Worm (Caenorhabditis elegans): ENCODE data around the gene Y43F4A.1.

DNA sequence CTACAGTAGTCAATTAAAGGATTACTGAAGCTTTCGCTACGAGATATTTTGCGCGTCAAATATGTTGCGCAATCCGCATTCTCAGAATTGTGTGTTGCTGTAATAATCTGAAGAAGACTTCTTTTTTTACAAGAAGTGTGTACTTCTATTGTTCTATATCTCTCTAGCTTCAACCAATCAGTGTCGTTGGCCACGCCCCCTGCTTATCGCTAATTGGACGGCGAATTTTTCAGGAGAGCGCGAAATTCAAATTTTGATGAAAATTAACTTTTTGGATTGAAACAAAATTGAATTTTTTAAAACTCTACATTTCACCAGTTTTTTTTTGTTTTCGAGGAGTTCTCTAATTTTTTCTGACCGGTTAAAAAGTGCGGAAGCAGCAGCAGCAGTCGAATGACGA is 46.0 kb upstream of the Y43F4A.1 start:
- no peak for TF ChIP-seq hlh-6 (tag; optimal IDR thresholded peaks at IDR 0.05)
- TF ChIP-seq rnt-1 (tag; optimal IDR thresholded peaks at IDR 0.05), result no peak
- no peak for TF ChIP-seq ceh-14 (tag; optimal IDR thresholded peaks at IDR 0.05)
